Worm (Caenorhabditis elegans): Measurements from ENCODE around the gene tcc-1.
"Not testable (repeated sequence)": the region's sequence is repeated elsewhere in the genome, so short reads cannot be mapped to it uniquely, and the experiment has no call there.

ce11 chrV:17894485-17894884 lies 38.7 kb upstream of the tcc-1 start, which contains the start of gene C06H5.12:
- not testable (repeated sequence) for TF ChIP-seq tra-4 (tag; optimal IDR thresholded peaks at IDR 0.05); flt-1 (GFP tag; IDR thresholded peaks at IDR 0.05); ama-1 (optimal IDR thresholded peaks at IDR 0.05); scrt-1 (GFP tag; IDR thresholded peaks at IDR 0.05); hmbx-1 (tag; optimal IDR thresholded peaks at IDR 0.05); tbx-37 (GFP tag; conservative IDR thresholded peaks at IDR 0.05); pes-1 (GFP tag; IDR thresholded peaks at IDR 0.05); hnd-1 (tag; optimal IDR thresholded peaks at IDR 0.05); sea-1 (GFP tag; conservative IDR thresholded peaks at IDR 0.05); hmg-4 (GFP tag; optimal IDR thresholded peaks at IDR 0.05)
